Fruit fly (Drosophila melanogaster) whole organism: ENCODE data around the gene Atac3.

Experiments
- CG8478 ChIP-seq: fragments of >200 bp; optimal IDR thresholded peaks from 2 replicates; lab custom pipeline; 2018; ENCODE audit warnings: inconsistent platforms
- Dll ChIP-seq: fragments of >200 bp; optimal IDR thresholded peaks from 2 replicates; lab custom pipeline; 2017
- EcR ChIP-seq, 2 experiments: fragments of >200 bp; optimal IDR thresholded peaks; 2 replicates each; lab custom pipeline; 2017; ENCODE audit warnings: missing biosample characterization in 2 of 2, missing genetic modification characterization in 2 of 2, missing genetic modification reagents in 2 of 2
- pan ChIP-seq: fragments of >200 bp; optimal IDR thresholded peaks from 2 replicates; lab custom pipeline; 2017
- psq ChIP-seq: fragments of >200 bp; optimal IDR thresholded peaks from 2 replicates; lab custom pipeline; 2017
- usp ChIP-seq: fragments of >200 bp; optimal IDR thresholded peaks from 2 replicates; lab custom pipeline; 2017; ENCODE audit warnings: missing biosample characterization, missing genetic modification characterization, mixed read lengths

Atac3 gene

DNA sequence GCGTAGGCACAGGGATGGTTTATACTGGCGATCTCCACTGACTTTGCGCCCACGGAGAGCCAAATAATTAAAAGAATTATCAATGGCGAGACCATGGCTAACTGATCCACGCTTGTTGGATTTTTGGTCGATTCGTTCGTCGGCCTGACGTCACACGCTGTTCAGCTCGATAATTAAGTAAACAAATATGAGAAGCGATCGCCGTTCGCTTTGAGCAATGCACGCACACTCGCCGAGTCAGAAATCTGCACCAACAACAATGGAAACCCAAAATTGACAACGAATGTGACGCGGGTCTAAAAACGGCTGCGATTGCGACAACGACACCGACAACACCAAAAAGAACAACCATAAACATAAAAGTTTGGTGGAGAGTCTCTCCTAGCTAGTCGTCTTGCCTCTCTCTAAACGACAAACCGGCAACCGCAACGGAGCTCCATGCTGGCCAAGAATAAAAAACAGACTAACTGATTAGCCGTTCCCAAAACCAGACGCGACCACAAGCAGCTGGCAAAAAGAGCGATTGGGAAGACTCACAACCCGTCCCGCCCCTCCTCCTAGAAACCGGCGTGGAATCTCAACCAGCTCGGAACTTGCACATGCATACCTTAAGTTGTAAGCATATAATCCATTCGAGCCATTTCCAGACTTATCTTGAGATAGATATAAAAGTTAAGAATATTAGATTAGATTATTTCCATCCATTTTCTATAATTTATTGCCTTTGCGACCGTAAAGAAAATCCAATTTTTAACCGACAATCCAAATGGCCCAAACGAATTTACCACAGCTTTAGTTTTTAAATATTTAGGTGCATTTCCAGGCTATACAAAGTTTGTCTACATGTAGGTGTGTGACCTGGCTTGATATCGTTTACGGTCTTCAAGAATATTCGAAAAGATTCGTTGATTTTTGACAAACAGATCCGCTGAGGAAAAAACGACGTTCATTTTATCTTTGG is 4.3 kb upstream of the Atac3 start, which contains the start of gene mthl9:
Gene mthl9 (minus strand): TSS at position 468 of the 961 bp plus-strand sequence.
- TF ChIP-seq psq (lab: Kevin White, UChicago) (no peak), pan (lab: Kevin White, UChicago) (no peak), EcR (GFP tag; optimal IDR thresholded peaks at IDR 0.05; lab: Kevin White, UChicago) (no peak), Dll (lab: Kevin White, UChicago) (no peak), CG8478 (lab: Kevin White, UChicago) (no peak), usp (GFP tag; lab: Kevin White, UChicago) (no peak)

- TF ChIP-seq pan (lab: Kevin White, UChicago) (no peak), usp (GFP tag; lab: Kevin White, UChicago) (no peak), Dll (lab: Kevin White, UChicago) (no peak), CG8478 (lab: Kevin White, UChicago) (no peak), psq (lab: Kevin White, UChicago) (no peak), EcR (GFP tag; optimal IDR thresholded peaks at IDR 0.05; lab: Kevin White, UChicago) (no peak)
These were observed 1.4 kb upstream of the Atac3 start for dm6 chr3L:329153-329698.

dm6 chr3L:324486-324885 is 3.3 kb downstream of the Atac3 start, which contains the start of gene CG32344:
TSS of gene CG32344 (minus strand) at chr3L:324720.
- TF ChIP-seq usp (GFP tag; lab: Kevin White, UChicago), result no peak
- no peak for TF ChIP-seq EcR (GFP tag; optimal IDR thresholded peaks at IDR 0.05; lab: Kevin White, UChicago)
- no peak for TF ChIP-seq pan (lab: Kevin White, UChicago)
- no peak for TF ChIP-seq psq (lab: Kevin White, UChicago)
- TF ChIP-seq Dll (lab: Kevin White, UChicago), result no peak
- no peak for TF ChIP-seq CG8478 (lab: Kevin White, UChicago)

dm6 chr3L:321495-321894 is 6.3 kb downstream of the Atac3 start:
- TF ChIP-seq usp (GFP tag; lab: Kevin White, UChicago) (no peak), pan (lab: Kevin White, UChicago) (no peak), CG8478 (lab: Kevin White, UChicago) (no peak), psq (lab: Kevin White, UChicago) (no peak), Dll (lab: Kevin White, UChicago) (no peak), EcR (GFP tag; optimal IDR thresholded peaks at IDR 0.05; lab: Kevin White, UChicago) (no peak)

DNA sequence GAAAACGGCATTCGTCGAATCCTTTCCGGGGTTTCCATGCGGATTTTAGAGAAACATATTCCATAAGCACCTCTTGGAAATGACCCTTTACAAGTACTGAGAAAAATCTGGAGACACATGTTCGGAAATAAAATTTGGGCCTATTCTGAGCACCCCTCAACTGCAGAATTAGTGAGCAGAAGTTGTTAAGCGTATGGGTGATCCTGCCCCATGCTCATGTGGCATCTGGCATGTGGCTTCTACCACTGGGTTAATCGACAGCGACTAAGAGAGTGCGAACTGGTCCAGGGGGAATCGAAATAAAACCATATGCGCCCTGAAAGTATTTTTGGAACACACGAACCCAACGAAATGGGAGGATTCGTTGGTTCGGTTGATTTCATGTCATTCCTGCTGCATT is 7.0 kb downstream of the Atac3 start:
- TF ChIP-seq usp (GFP tag; lab: Kevin White, UChicago) (no peak), CG8478 (lab: Kevin White, UChicago) (no peak), pan (lab: Kevin White, UChicago) (no peak), Dll (lab: Kevin White, UChicago) (no peak), EcR (GFP tag; optimal IDR thresholded peaks at IDR 0.05; lab: Kevin White, UChicago) (no peak), psq (lab: Kevin White, UChicago) (no peak)

DNA sequence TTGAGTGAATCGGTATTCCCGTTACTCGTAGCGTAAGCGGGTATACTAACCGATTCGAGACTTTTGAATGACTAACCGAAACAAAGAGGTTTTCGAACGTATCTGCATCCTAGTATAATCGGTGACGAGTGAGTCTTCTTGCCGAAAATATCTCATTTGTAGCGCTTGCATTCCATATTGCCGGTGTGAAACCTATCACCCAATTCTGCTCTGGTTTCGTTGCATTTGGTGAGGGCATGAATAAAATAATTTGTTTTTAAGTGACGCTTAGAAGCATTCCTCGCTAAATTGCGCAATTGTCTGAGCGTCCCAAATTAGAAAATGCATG is 7.8 kb downstream of the Atac3 start:
- no peak for TF ChIP-seq psq (lab: Kevin White, UChicago)
- TF ChIP-seq usp (GFP tag; lab: Kevin White, UChicago), result no peak
- no peak for TF ChIP-seq pan (lab: Kevin White, UChicago)
- TF ChIP-seq EcR (GFP tag; optimal IDR thresholded peaks at IDR 0.05; lab: Kevin White, UChicago), result no peak
- no peak for TF ChIP-seq Dll (lab: Kevin White, UChicago)
- TF ChIP-seq CG8478 (lab: Kevin White, UChicago), result no peak

dm6 chr3L:319145-320009 is 8.4 kb downstream of the Atac3 start, which contains the start of gene fwd:
TSS of gene fwd (minus strand) at chr3L:319884.
- TF ChIP-seq psq (lab: Kevin White, UChicago) (no peak), CG8478 (lab: Kevin White, UChicago) (peak; percentile 88)

dm6 chr3L:316784-317183 is 11.0 kb downstream of the Atac3 start, which contains the start of gene ddbt:
TSS of gene ddbt (plus strand) at chr3L:317084.
- TF ChIP-seq usp (GFP tag; lab: Kevin White, UChicago), result no peak
- no peak for TF ChIP-seq EcR (GFP tag; optimal IDR thresholded peaks at IDR 0.05; lab: Kevin White, UChicago)
- TF ChIP-seq CG8478 (lab: Kevin White, UChicago), result no peak
- TF ChIP-seq psq (lab: Kevin White, UChicago), result no peak
- TF ChIP-seq pan (lab: Kevin White, UChicago), result no peak
- no peak for TF ChIP-seq Dll (lab: Kevin White, UChicago)

dm6 chr3L:315140-315539 is 12.7 kb downstream of the Atac3 start:
- TF ChIP-seq CG8478 (lab: Kevin White, UChicago) (no peak), pan (lab: Kevin White, UChicago) (no peak), Dll (lab: Kevin White, UChicago) (no peak), usp (GFP tag; lab: Kevin White, UChicago) (no peak), EcR (GFP tag; optimal IDR thresholded peaks at IDR 0.05; lab: Kevin White, UChicago) (no peak), psq (lab: Kevin White, UChicago) (no peak)

DNA sequence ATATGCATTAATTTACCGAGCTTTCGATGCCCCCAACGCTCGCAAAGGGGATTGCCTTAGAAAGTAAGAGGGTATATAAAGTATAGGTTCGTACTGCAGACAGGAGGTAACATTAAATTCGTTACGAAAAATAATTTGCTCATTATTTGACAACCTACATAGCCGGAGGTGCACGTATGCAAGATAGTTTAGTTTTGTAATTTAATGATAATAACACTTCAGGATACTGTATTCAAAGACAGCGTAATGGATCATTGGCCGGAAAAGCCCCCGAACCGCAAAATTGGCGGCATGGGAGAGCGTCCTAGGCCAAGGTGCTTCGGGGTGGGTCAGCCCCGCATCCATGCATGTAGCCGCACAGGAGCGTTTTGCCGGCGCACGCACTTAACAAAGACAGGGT is 15.5 kb downstream of the Atac3 start:
- TF ChIP-seq Dll (lab: Kevin White, UChicago), result no peak
- no peak for TF ChIP-seq psq (lab: Kevin White, UChicago)
- TF ChIP-seq usp (GFP tag; lab: Kevin White, UChicago), result no peak
- TF ChIP-seq CG8478 (lab: Kevin White, UChicago), result no peak
- TF ChIP-seq pan (lab: Kevin White, UChicago), result no peak
- TF ChIP-seq EcR (GFP tag; optimal IDR thresholded peaks at IDR 0.05; lab: Kevin White, UChicago), result no peak
